Worm (Caenorhabditis elegans) whole organism, young adult: ENCODE data around the gene polk-1.

Experiments used
- B0336.3 ChIP-seq: fragments of 200-800 bp; sonication (Bioruptor generic); IDR thresholded peaks from 2 replicates; pipeline ENCODE4 v1.3.6; 2022; ENCODE audit warnings: missing genetic modification characterization, missing compliant biosample characterization
- D2030.7 ChIP-seq: fragments of 200-800 bp; sonication (Bioruptor generic); IDR thresholded peaks from 2 replicates; pipeline ENCODE4 v1.3.6; 2022; ENCODE audit warnings: missing genetic modification reagents, missing genetic modification characterization, missing compliant biosample characterization
- F10E7.11 ChIP-seq: sonication (generic microtip); optimal IDR thresholded peaks from 2 replicates; lab custom pipeline; 2017; ENCODE audit warnings: mild to moderate bottlenecking, missing genetic modification characterization, moderate library complexity, missing compliant biosample characterization
- F33H1.4 ChIP-seq: fragments of 200-800 bp; sonication (Bioruptor generic); IDR thresholded peaks from 2 replicates; pipeline ENCODE4 v1.3.6; 2022; ENCODE audit warnings: missing genetic modification reagents, missing genetic modification characterization, missing compliant biosample characterization
- F39B2.1 ChIP-seq: fragments of 200-800 bp; sonication (Bioruptor generic); IDR thresholded peaks from 2 replicates; pipeline ENCODE4 v1.3.6; 2022; ENCODE audit warnings: missing genetic modification reagents, missing genetic modification characterization, missing compliant biosample characterization
- F57C9.4 ChIP-seq: sonication (generic microtip); optimal IDR thresholded peaks from 2 replicates; lab custom pipeline; 2017; ENCODE audit warnings: mild to moderate bottlenecking, missing genetic modification characterization, missing compliant biosample characterization
- K12H6.12 ChIP-seq: fragments of 200-800 bp; sonication (Bioruptor generic); optimal IDR thresholded peaks from 2 replicates; lab custom pipeline; 2018; ENCODE audit warnings: mild to moderate bottlenecking, missing genetic modification characterization, missing compliant biosample characterization
- Y53G8AR.9 ChIP-seq: fragments of 200-800 bp; sonication (Bioruptor generic); conservative IDR thresholded peaks from 2 replicates; pipeline ENCODE4 v1.3.6; 2022; ENCODE audit warnings: missing genetic modification reagents, missing genetic modification characterization, missing compliant biosample characterization
- Y79H2A.3 ChIP-seq: fragments of 200-800 bp; sonication (Bioruptor generic); conservative IDR thresholded peaks from 2 replicates; pipeline ENCODE4 v1.3.6; 2022; ENCODE audit warnings: missing genetic modification reagents, missing genetic modification characterization, missing compliant biosample characterization
- ZK185.1 ChIP-seq: sonication (generic microtip); optimal IDR thresholded peaks from 2 replicates; lab custom pipeline; 2016; ENCODE audit warnings: mild to moderate bottlenecking, missing genetic modification characterization, missing compliant biosample characterization; ENCODE audit not compliant: poor library complexity, severe bottlenecking
- aptf-2 ChIP-seq: fragments of 200-800 bp; sonication (Bioruptor generic); conservative IDR thresholded peaks from 2 replicates; pipeline ENCODE4 v1.3.6; 2022; ENCODE audit warnings: missing genetic modification reagents, missing genetic modification characterization, missing compliant biosample characterization
- attf-3 ChIP-seq: fragments of 200-800 bp; sonication (Bioruptor generic); conservative IDR thresholded peaks from 2 replicates; pipeline ENCODE4 v1.3.6; 2022; ENCODE audit warnings: missing genetic modification reagents, missing genetic modification characterization, missing compliant biosample characterization
- attf-5 ChIP-seq: fragments of 200-800 bp; sonication (Bioruptor generic); optimal IDR thresholded peaks from 2 replicates; lab custom pipeline; 2018; ENCODE audit warnings: mild to moderate bottlenecking, missing genetic modification characterization, missing compliant biosample characterization
- ceh-100 ChIP-seq: fragments of 200-800 bp; sonication (Bioruptor generic); IDR thresholded peaks from 2 replicates; pipeline ENCODE4 v1.3.6; 2022; ENCODE audit warnings: missing genetic modification reagents, missing genetic modification characterization, missing compliant biosample characterization
- ceh-27 ChIP-seq: fragments of 200-800 bp; sonication (Bioruptor generic); optimal IDR thresholded peaks from 2 replicates; lab custom pipeline; 2018; ENCODE audit warnings: mild to moderate bottlenecking, missing genetic modification characterization, moderate library complexity, missing compliant biosample characterization
- ceh-40 ChIP-seq: fragments of 200-800 bp; sonication (Bioruptor generic); IDR thresholded peaks from 2 replicates; pipeline ENCODE4 v1.3.6; 2022; ENCODE audit warnings: missing genetic modification characterization, missing compliant biosample characterization
- ceh-58 ChIP-seq: fragments of 200-800 bp; sonication (Bioruptor generic); IDR thresholded peaks from 2 replicates; pipeline ENCODE4 v1.3.6; 2022; ENCODE audit warnings: missing genetic modification characterization, missing compliant biosample characterization
- ceh-79 ChIP-seq: sonication (generic microtip); optimal IDR thresholded peaks from 2 replicates; lab custom pipeline; 2017; ENCODE audit warnings: mild to moderate bottlenecking, missing genetic modification characterization, missing compliant biosample characterization
- die-1 ChIP-seq: sonication (generic microtip); optimal IDR thresholded peaks from 2 replicates; lab custom pipeline; 2016; ENCODE audit warnings: missing genotype, mild to moderate bottlenecking, missing genetic modification characterization, missing compliant biosample characterization
- dox-1 ChIP-seq: fragments of 200-800 bp; sonication (Bioruptor generic); IDR thresholded peaks from 2 replicates; pipeline ENCODE4 v1.3.6; 2022; ENCODE audit warnings: missing genetic modification reagents, missing genetic modification characterization, missing compliant biosample characterization
- dpff-1 ChIP-seq: sonication (generic microtip); optimal IDR thresholded peaks from 2 replicates; lab custom pipeline; 2017; ENCODE audit warnings: mild to moderate bottlenecking, missing genetic modification characterization, missing compliant biosample characterization
- dpl-1 ChIP-seq: fragments of 150-350 bp; optimal IDR thresholded peaks from 2 replicates; lab custom pipeline; 2014; ENCODE audit warnings: missing biosample characterization, missing genetic modification reagents, missing genetic modification characterization
- efl-1 ChIP-seq: fragments of 150-350 bp; optimal IDR thresholded peaks from 2 replicates; lab custom pipeline; 2014; ENCODE audit warnings: missing biosample characterization, missing genetic modification reagents, missing genetic modification characterization
- egl-44 ChIP-seq: fragments of 200-800 bp; sonication (Bioruptor generic); IDR thresholded peaks from 2 replicates; pipeline ENCODE4 v1.3.6; 2022; ENCODE audit warnings: missing genetic modification reagents, missing genetic modification characterization, missing compliant biosample characterization
- ekl-4 ChIP-seq: fragments of 200-800 bp; sonication (Bioruptor generic); IDR thresholded peaks from 2 replicates; pipeline ENCODE4 v1.3.6; 2022; ENCODE audit warnings: missing genetic modification reagents, missing genetic modification characterization, missing compliant biosample characterization
- ets-4 ChIP-seq: fragments of 200-800 bp; sonication (Bioruptor generic); optimal IDR thresholded peaks from 2 replicates; lab custom pipeline; 2018; ENCODE audit warnings: mild to moderate bottlenecking, missing genetic modification characterization, missing compliant biosample characterization
- hmg-1.2 ChIP-seq: fragments of 200-800 bp; sonication (Bioruptor generic); IDR thresholded peaks from 2 replicates; pipeline ENCODE4 v1.3.6; 2022; ENCODE audit warnings: missing genetic modification reagents, missing genetic modification characterization, missing compliant biosample characterization
- hsf-1 ChIP-seq: fragments of 200-800 bp; sonication (Bioruptor generic); IDR thresholded peaks from 2 replicates; pipeline ENCODE4 v1.3.6; 2022; ENCODE audit warnings: missing genetic modification reagents, missing genetic modification characterization, missing compliant biosample characterization
- lin-26 ChIP-seq: fragments of 200-800 bp; sonication (Bioruptor generic); IDR thresholded peaks from 2 replicates; pipeline ENCODE4 v1.3.6; 2022; ENCODE audit warnings: missing genetic modification reagents, missing genetic modification characterization, missing compliant biosample characterization
- lin-35 ChIP-seq, 3 experiments: fragments of 150-350 bp in 2 of 3; sonication (generic microtip) in 1 of 3; optimal IDR thresholded peaks; 2 replicates each; lab custom pipeline; 2014 to 2018; ENCODE audit warnings: missing biosample characterization in 3 of 3, missing genetic modification characterization in 3 of 3, missing genetic modification reagents in 3 of 3
- lin-54 ChIP-seq: fragments of 200-800 bp; sonication (Bioruptor generic); optimal IDR thresholded peaks from 2 replicates; lab custom pipeline; 2018; ENCODE audit warnings: mild to moderate bottlenecking, missing genetic modification characterization, missing compliant biosample characterization
- lsl-1 ChIP-seq: fragments of 200-800 bp; sonication (Bioruptor generic); optimal IDR thresholded peaks from 2 replicates; lab custom pipeline; 2018; ENCODE audit warnings: mild to moderate bottlenecking, missing genetic modification characterization, moderate library complexity, missing compliant biosample characterization
- madf-6 ChIP-seq: fragments of 200-800 bp; sonication (Bioruptor generic); IDR thresholded peaks from 2 replicates; pipeline ENCODE4 v1.3.6; 2022; ENCODE audit warnings: missing genetic modification reagents, missing genetic modification characterization, missing compliant biosample characterization
- madf-8 ChIP-seq: fragments of 200-800 bp; sonication (Bioruptor generic); conservative IDR thresholded peaks from 2 replicates; pipeline ENCODE4 v1.3.6; 2022; ENCODE audit warnings: missing genetic modification reagents, missing genetic modification characterization, missing compliant biosample characterization
- mcd-1 ChIP-seq: fragments of 200-800 bp; sonication (Bioruptor generic); IDR thresholded peaks from 2 replicates; pipeline ENCODE4 v1.3.6; 2022; ENCODE audit warnings: missing genetic modification reagents, missing genetic modification characterization, missing compliant biosample characterization
- nfya-2 ChIP-seq: fragments of 200-800 bp; sonication (Bioruptor generic); IDR thresholded peaks from 2 replicates; pipeline ENCODE4 v1.3.6; 2022; ENCODE audit warnings: missing genetic modification reagents, missing genetic modification characterization, missing compliant biosample characterization
- pbrm-1 ChIP-seq: fragments of 200-800 bp; sonication (Bioruptor generic); IDR thresholded peaks from 2 replicates; pipeline ENCODE4 v1.3.6; 2022; ENCODE audit warnings: missing genetic modification reagents, missing genetic modification characterization, missing compliant biosample characterization
- pha-4 ChIP-seq: fragments of 150-350 bp; sonication (generic microtip); optimal IDR thresholded peaks from 2 replicates; lab custom pipeline; 2014; ENCODE audit warnings: missing biosample characterization, missing genetic modification reagents, missing genetic modification characterization
- sdz-38 ChIP-seq: sonication (generic microtip); optimal IDR thresholded peaks from 2 replicates; lab custom pipeline; 2016; ENCODE audit warnings: missing genotype, missing genetic modification characterization, missing compliant biosample characterization
- sea-2 ChIP-seq: fragments of 200-800 bp; sonication (Bioruptor generic); IDR thresholded peaks from 2 replicates; pipeline ENCODE4 v1.3.6; 2022; ENCODE audit warnings: missing genetic modification characterization, missing compliant biosample characterization
- snpc-3.4 ChIP-seq: sonication (generic microtip); optimal IDR thresholded peaks from 2 replicates; lab custom pipeline; 2017; ENCODE audit warnings: missing genetic modification characterization, mild to moderate bottlenecking, missing compliant biosample characterization, antibody characterized with exemption, moderate library complexity, missing genotype, missing genetic modification reagents
- tbp1 ChIP-seq: fragments of 200-800 bp; sonication (Bioruptor generic); optimal IDR thresholded peaks from 2 replicates; lab custom pipeline; 2018; ENCODE audit warnings: mild to moderate bottlenecking, missing genetic modification characterization, missing compliant biosample characterization
- unc-130 ChIP-seq: sonication (generic microtip); optimal IDR thresholded peaks from 2 replicates; lab custom pipeline; 2016; ENCODE audit warnings: missing genetic modification reagents, missing genetic modification characterization, missing compliant biosample characterization
- ztf-18 ChIP-seq: sonication (generic microtip); optimal IDR thresholded peaks from 2 replicates; lab custom pipeline; 2016; ENCODE audit warnings: missing genotype, mild to moderate bottlenecking, missing genetic modification characterization, missing compliant biosample characterization

The polk-1 gene

DNA sequence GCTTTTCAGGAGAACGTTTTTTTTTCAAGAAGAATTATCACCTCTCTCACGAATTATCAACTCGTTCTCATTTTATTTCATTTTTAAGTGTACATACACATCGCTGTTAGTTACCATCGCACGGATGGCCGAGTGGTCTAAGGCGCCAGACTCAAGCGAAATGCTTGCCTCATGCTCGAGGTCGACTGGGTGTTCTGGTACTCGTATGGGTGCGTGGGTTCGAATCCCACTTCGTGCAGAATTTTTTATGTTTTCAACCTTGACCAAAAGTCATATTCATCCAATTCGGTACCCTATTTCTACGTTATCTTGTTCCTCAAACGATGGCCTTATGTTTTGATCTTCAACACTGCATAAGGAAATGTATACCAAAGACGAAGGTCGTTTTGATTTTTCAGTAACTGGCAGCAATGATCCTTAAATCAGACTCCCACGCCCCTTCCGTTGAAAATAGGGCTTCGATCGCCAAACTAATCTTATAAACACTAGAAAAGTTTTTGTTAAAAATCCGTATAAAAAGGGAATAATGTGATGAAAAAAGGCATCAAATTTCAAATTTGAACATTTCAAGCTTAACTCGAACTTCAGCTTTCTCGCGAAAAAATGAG is 10.9 kb upstream of the polk-1 start, which contains the start of gene fip-1 (continued):
- peak; percentile 49 for TF ChIP-seq ZK185.1
- peak; percentile 39 for TF ChIP-seq ceh-27 (GFP tag; lab: Kevin White, UChicago)
- no peak for TF ChIP-seq Y53G8AR.9 (GFP tag; lab: Robert Waterston, UW)
- TF ChIP-seq F39B2.1, result no peak
- TF ChIP-seq, all 124 proteins: peak for 48

- TF ChIP-seq madf-8 (GFP tag; lab: Robert Waterston, UW), result no peak
- no peak for TF ChIP-seq ceh-100 (GFP tag; lab: Robert Waterston, UW)
- no peak for TF ChIP-seq die-1
- TF ChIP-seq ceh-58 (GFP tag; lab: Robert Waterston, UW), result no peak
- no peak for TF ChIP-seq aptf-2 (GFP tag; lab: Robert Waterston, UW)
- no peak for TF ChIP-seq lin-26 (GFP tag; lab: Robert Waterston, UW)
- no peak for TF ChIP-seq ceh-40
- no peak for TF ChIP-seq unc-130 (GFP tag; lab: Kevin White, UChicago)
- TF ChIP-seq D2030.7 (GFP tag; lab: Robert Waterston, UW), result no peak
- TF ChIP-seq nfya-2 (GFP tag; lab: Robert Waterston, UW), result no peak
- TF ChIP-seq ekl-4 (GFP tag; lab: Robert Waterston, UW), result no peak
- TF ChIP-seq K12H6.12 (tag; lab: Kevin White, UChicago), result no peak
- TF ChIP-seq F57C9.4 (tag; lab: Kevin White, UChicago), result no peak
- TF ChIP-seq sdz-38 (tag; lab: Kevin White, UChicago), result no peak
- no peak for TF ChIP-seq ceh-79
- no peak for TF ChIP-seq dpff-1
- TF ChIP-seq egl-44 (GFP tag; lab: Robert Waterston, UW), result no peak
- TF ChIP-seq pha-4 (tag; lab: Kevin White, UChicago), result no peak
- TF ChIP-seq, all 124 proteins: peak for 0
These were observed 8.4 kb upstream of the polk-1 start for ce11 chrIII:8636803-8637202.

ce11 chrIII:8630833-8631232 is 2.4 kb upstream of the polk-1 start, which contains the start of gene dnj-10:
Gene dnj-10 (plus strand): TSS chrIII:8631165.
- TF ChIP-seq snpc-3.4 (tag; lab: Kevin White, UChicago) (peak; percentile 28), tbp1 (peak; percentile 10), F33H1.4 (peak; percentile 20; the same call in 1 of the 2 replicates), attf-5 (peak; percentile 61), hmg-1.2 (0 out of 2 replicates have a peak, but pooled peaks have one; percentile 31), B0336.3 (GFP tag; lab: Robert Waterston, UW) (no peak; the same call in 1 of the 2 replicates), ets-4 (no peak), dpl-1 (peak; percentile 47), madf-6 (GFP tag; lab: Robert Waterston, UW) (peak; percentile 54), lin-54 (GFP tag; lab: Kevin White, UChicago) (peak; percentile 70), attf-3 (GFP tag; lab: Robert Waterston, UW) (peak; percentile 88), F10E7.11 (tag; lab: Kevin White, UChicago) (no peak), ztf-18 (tag; lab: Kevin White, UChicago) (peak; percentile 1), Y79H2A.3 (GFP tag; lab: Robert Waterston, UW) (peak; percentile 47; the same call in 1 of the 2 replicates), efl-1 (GFP tag; lab: Kevin White, UChicago) (peak; percentile 24), Y53G8AR.9 (GFP tag; lab: Robert Waterston, UW) (0 out of 2 replicates have a peak, but pooled peaks have one; percentile 24), pbrm-1 (0 out of 2 replicates have a peak, but pooled peaks have one; percentile 37), dox-1 (GFP tag; lab: Robert Waterston, UW) (no peak; the same call in 1 of the 2 replicates), ekl-4 (GFP tag; lab: Robert Waterston, UW) (peak; percentile 37; the same call in 1 of the 2 replicates), hsf-1 (GFP tag; lab: Robert Waterston, UW) (peak; percentile 30; the same call in 1 of the 2 replicates), lin-35 (GFP tag; optimal IDR thresholded peaks at IDR 0.05; lab: Kevin White, UChicago) (peak in 1 of 3 experiments; percentile 79), sea-2 (GFP tag; lab: Robert Waterston, UW) (no peak), mcd-1 (peak; percentile 62), lsl-1 (GFP tag; lab: Kevin White, UChicago) (no peak)
